Worm (Caenorhabditis elegans) whole organism, late embryonic: ENCODE measurements around the gene inx-9.

ENCODE experiments used
- ahr-1 ChIP-seq: sonication (generic microtip); optimal IDR thresholded peaks from 2 replicates; lab custom pipeline; 2016; ENCODE audit warnings: missing genetic modification characterization, missing compliant biosample characterization
- eyg-1 ChIP-seq: sonication (generic microtip); optimal IDR thresholded peaks from 2 replicates; lab custom pipeline; 2016; ENCODE audit warnings: missing genotype, missing genetic modification characterization, missing compliant biosample characterization
- fkh-10 ChIP-seq: fragments of 150-350 bp; optimal IDR thresholded peaks from 2 replicates; lab custom pipeline; 2014; ENCODE audit warnings: missing biosample characterization, missing genetic modification reagents, missing genetic modification characterization
- hlh-30 ChIP-seq: sonication (generic microtip); optimal IDR thresholded peaks from 2 replicates; lab custom pipeline; 2017; ENCODE audit warnings: antibody characterized with exemption, missing genetic modification characterization, missing compliant biosample characterization; ENCODE audit not compliant: insufficient read depth
- npax-4 ChIP-seq: sonication (generic microtip); optimal IDR thresholded peaks from 2 replicates; lab custom pipeline; 2016; ENCODE audit warnings: missing genetic modification characterization, missing compliant biosample characterization
- pha-4 ChIP-seq: fragments of 150-350 bp; optimal IDR thresholded peaks from 2 replicates; lab custom pipeline; 2018; ENCODE audit warnings: missing biosample characterization, missing genetic modification reagents, missing genetic modification characterization

- TF ChIP-seq hlh-30 (tag; lab: Kevin White, UChicago) (no peak), npax-4 (tag; lab: Kevin White, UChicago) (no peak), ahr-1 (tag; lab: Kevin White, UChicago) (no peak), eyg-1 (tag; lab: Kevin White, UChicago) (no peak), fkh-10 (no peak), pha-4 (tag; lab: Kevin White, UChicago) (no peak)
Observed at ce11 chrIV:11645354-11645753, 30.8 kb upstream of the inx-9 start.
